Worm (Caenorhabditis elegans) whole organism, L1 larva: Measurements from ENCODE around the gene B0507.2.

Source experiments
- C16A3.4 ChIP-seq: fragments of 150-350 bp; optimal IDR thresholded peaks from 2 replicates; lab custom pipeline; 2014; ENCODE audit warnings: missing biosample characterization, missing genetic modification characterization
- F16B12.6 ChIP-seq: fragments of 150-350 bp; optimal IDR thresholded peaks from 2 replicates; lab custom pipeline; 2014; ENCODE audit warnings: missing biosample characterization, missing genetic modification characterization
- Y116A8C.19 ChIP-seq: sonication (generic microtip); optimal IDR thresholded peaks from 2 replicates; lab custom pipeline; 2016; ENCODE audit warnings: missing compliant biosample characterization, missing genetic modification characterization, borderline replicate concordance
- ama-1 ChIP-seq: fragments of 150-350 bp; optimal IDR thresholded peaks from 2 replicates; lab custom pipeline; 2014
- blmp-1 ChIP-seq: fragments of 150-350 bp; optimal IDR thresholded peaks from 2 replicates; lab custom pipeline; 2014; ENCODE audit warnings: missing biosample characterization, missing genetic modification characterization
- ceh-63 ChIP-seq: fragments of 200-800 bp; sonication (Bioruptor generic); optimal IDR thresholded peaks from 2 replicates; lab custom pipeline; 2018; ENCODE audit warnings: mild to moderate bottlenecking, missing genetic modification characterization, missing compliant biosample characterization
- ceh-82 ChIP-seq, 3 experiments: fragments of 150-350 bp in 1 of 3; sonication (generic microtip) in 2 of 3; optimal IDR thresholded peaks; 2 replicates each; lab custom pipeline; 2014 to 2017; ENCODE audit warnings: missing biosample characterization in 3 of 3, missing genetic modification characterization in 3 of 3
- ceh-90 ChIP-seq: sonication (generic microtip); optimal IDR thresholded peaks from 2 replicates; lab custom pipeline; 2016; ENCODE audit warnings: missing genetic modification characterization, missing compliant biosample characterization
- ces-1 ChIP-seq: fragments of 150-350 bp; optimal IDR thresholded peaks from 2 replicates; lab custom pipeline; 2014; ENCODE audit warnings: missing biosample characterization, missing genetic modification reagents, missing genetic modification characterization
- dpl-1 ChIP-seq, 3 experiments: fragments of 150-350 bp in 2 of 3; sonication (generic microtip) in 1 of 3; optimal IDR thresholded peaks; 2 replicates each; lab custom pipeline; 2014 to 2017; ENCODE audit warnings: missing biosample characterization in 3 of 3, missing genetic modification characterization in 3 of 3, missing genetic modification reagents in 3 of 3
- efl-1 ChIP-seq, 4 experiments: fragments of 150-350 bp; optimal IDR thresholded peaks in 3 of 4; peaks in 1 of 4; 1 replicate in 1 of 4; 2 replicates in 3 of 4; lab custom pipeline; 2014; ENCODE audit warnings: missing biosample characterization in 2 of 4, missing genetic modification characterization in 2 of 4, missing genetic modification reagents in 2 of 4
- egl-27 ChIP-seq, 2 experiments: fragments of 150-350 bp in 1 of 2; sonication (generic microtip); optimal IDR thresholded peaks; 3 replicates each; lab custom pipeline; 2017 to 2018; ENCODE audit warnings: missing biosample characterization in 2 of 2, missing genetic modification characterization in 2 of 2, missing genetic modification reagents in 2 of 2
- elt-2 ChIP-seq: sonication (generic microtip); optimal IDR thresholded peaks from 2 replicates; lab custom pipeline; 2016; ENCODE audit warnings: missing genetic modification characterization, mild to moderate bottlenecking, inconsistent platforms, missing compliant biosample characterization, missing genetic modification reagents
- elt-3 ChIP-seq, 6 experiments: fragments of 150-350 bp in 1 of 6; sonication (generic microtip); optimal IDR thresholded peaks; 2 replicates each; lab custom pipeline; 2017 to 2018; ENCODE audit warnings: missing biosample characterization in 6 of 6, missing genetic modification characterization in 6 of 6, inconsistent platforms in 1 of 6
- ets-5 ChIP-seq: fragments of 200-800 bp; sonication (Bioruptor generic); IDR thresholded peaks from 2 replicates; pipeline ENCODE4 v1.3.6; 2022; ENCODE audit warnings: missing genetic modification characterization, missing compliant biosample characterization
- fkh-8 ChIP-seq: sonication (generic microtip); optimal IDR thresholded peaks from 2 replicates; lab custom pipeline; 2016; ENCODE audit warnings: mild to moderate bottlenecking, missing genetic modification characterization, missing compliant biosample characterization
- hpl-2 ChIP-seq: fragments of 150-350 bp; optimal IDR thresholded peaks from 2 replicates; lab custom pipeline; 2014; ENCODE audit warnings: missing biosample characterization, missing genetic modification reagents, missing genetic modification characterization
- irx-1 ChIP-seq: sonication (generic microtip); optimal IDR thresholded peaks from 2 replicates; lab custom pipeline; 2016; ENCODE audit warnings: missing genetic modification characterization, missing compliant biosample characterization
- jun-1 ChIP-seq: fragments of 150-350 bp; optimal IDR thresholded peaks from 2 replicates; lab custom pipeline; 2014; ENCODE audit warnings: missing biosample characterization, missing genetic modification reagents, missing genetic modification characterization
- lin-13 ChIP-seq: fragments of 150-350 bp; optimal IDR thresholded peaks from 2 replicates; lab custom pipeline; 2014; ENCODE audit warnings: missing biosample characterization, missing genetic modification reagents, missing genetic modification characterization
- lin-14 ChIP-seq: fragments of 200-800 bp; sonication (Bioruptor generic); optimal IDR thresholded peaks from 2 replicates; lab custom pipeline; 2018; ENCODE audit warnings: mild to moderate bottlenecking, missing genetic modification characterization, moderate library complexity, missing compliant biosample characterization
- lin-15B ChIP-seq: fragments of 150-350 bp; sonication (generic microtip); optimal IDR thresholded peaks from 3 replicates; lab custom pipeline; 2014; ENCODE audit warnings: missing biosample characterization, missing genetic modification characterization
- lin-35 ChIP-seq, 2 experiments: fragments of 150-350 bp; optimal IDR thresholded peaks; 2 replicates each; lab custom pipeline; 2014; ENCODE audit warnings: missing biosample characterization in 2 of 2, missing genetic modification characterization in 2 of 2, missing genetic modification reagents in 2 of 2
- lin-39 ChIP-seq: fragments of 150-350 bp; optimal IDR thresholded peaks from 2 replicates; lab custom pipeline; 2014; ENCODE audit warnings: missing biosample characterization, missing genetic modification reagents, missing genetic modification characterization
- mdl-1 ChIP-seq, 2 experiments: fragments of 150-350 bp; optimal IDR thresholded peaks; 2 replicates each; lab custom pipeline; 2014 to 2017; ENCODE audit warnings: missing biosample characterization in 2 of 2, missing genetic modification characterization in 2 of 2, inconsistent platforms in 1 of 2
- mef-2 ChIP-seq: fragments of 150-350 bp; optimal IDR thresholded peaks from 2 replicates; lab custom pipeline; 2014; ENCODE audit warnings: missing biosample characterization, missing genetic modification characterization
- mep-1 ChIP-seq: fragments of 150-350 bp; optimal IDR thresholded peaks from 2 replicates; lab custom pipeline; 2014; ENCODE audit warnings: missing biosample characterization, missing genetic modification characterization
- nhr-12 ChIP-seq: sonication (generic microtip); optimal IDR thresholded peaks from 2 replicates; lab custom pipeline; 2017; ENCODE audit warnings: missing biosample characterization, missing genetic modification characterization
- nhr-20 ChIP-seq: sonication (generic microtip); optimal IDR thresholded peaks from 2 replicates; lab custom pipeline; 2016; ENCODE audit warnings: mild to moderate bottlenecking, missing genetic modification characterization, missing compliant biosample characterization
- nhr-237 ChIP-seq: fragments of 150-350 bp; optimal IDR thresholded peaks from 2 replicates; lab custom pipeline; 2014; ENCODE audit warnings: missing biosample characterization, missing genetic modification characterization
- nhr-71 ChIP-seq: sonication (generic microtip); optimal IDR thresholded peaks from 2 replicates; lab custom pipeline; 2016; ENCODE audit warnings: mild to moderate bottlenecking, missing genetic modification characterization, moderate library complexity, missing compliant biosample characterization
- nhr-85 ChIP-seq: sonication (generic microtip); peaks from one replicate; lab custom pipeline; 2016; ENCODE audit warnings: missing genetic modification characterization, inconsistent platforms, missing compliant biosample characterization
- nhr-90 ChIP-seq: sonication (generic microtip); optimal IDR thresholded peaks from 2 replicates; lab custom pipeline; 2016; ENCODE audit warnings: mild to moderate bottlenecking, missing genetic modification characterization, missing compliant biosample characterization; ENCODE audit not compliant: poor library complexity
- pax-3 ChIP-seq: fragments of 200-800 bp; sonication (Bioruptor generic); optimal IDR thresholded peaks from 2 replicates; lab custom pipeline; 2018; ENCODE audit warnings: mild to moderate bottlenecking, missing genetic modification characterization, moderate library complexity, missing compliant biosample characterization
- pqm-1 ChIP-seq: sonication (generic microtip); optimal IDR thresholded peaks from 3 replicates; lab custom pipeline; 2017; ENCODE audit warnings: missing biosample characterization, missing genetic modification characterization
- rnt-1 ChIP-seq: sonication (generic microtip); optimal IDR thresholded peaks from 2 replicates; lab custom pipeline; 2016; ENCODE audit warnings: mild to moderate bottlenecking, missing genetic modification characterization, moderate library complexity, missing compliant biosample characterization
- snpc-4 ChIP-seq: fragments of 150-350 bp; optimal IDR thresholded peaks from 2 replicates; lab custom pipeline; 2014; ENCODE audit warnings: missing biosample characterization, missing genetic modification characterization
- snu-23 ChIP-seq: sonication (generic microtip); optimal IDR thresholded peaks from 2 replicates; lab custom pipeline; 2016; ENCODE audit warnings: missing genetic modification characterization, missing compliant biosample characterization
- sox-4 ChIP-seq: sonication (generic microtip); optimal IDR thresholded peaks from 2 replicates; lab custom pipeline; 2016; ENCODE audit warnings: missing genetic modification characterization, missing compliant biosample characterization
- sptf-1 ChIP-seq: fragments of 150-350 bp; optimal IDR thresholded peaks from 2 replicates; lab custom pipeline; 2014; ENCODE audit warnings: missing biosample characterization, missing genetic modification characterization
- sup-37 ChIP-seq: fragments of 200-800 bp; sonication (Bioruptor generic); optimal IDR thresholded peaks from 2 replicates; lab custom pipeline; 2018; ENCODE audit warnings: mild to moderate bottlenecking, missing genetic modification characterization, missing compliant biosample characterization
- swsn-7 ChIP-seq: sonication (generic microtip); optimal IDR thresholded peaks from 2 replicates; lab custom pipeline; 2016; ENCODE audit warnings: missing genetic modification characterization, missing compliant biosample characterization
- tlp-1 ChIP-seq: fragments of 150-350 bp; optimal IDR thresholded peaks from 2 replicates; lab custom pipeline; 2014; ENCODE audit warnings: missing biosample characterization, missing genetic modification characterization
- unc-130 ChIP-seq: fragments of 150-350 bp; optimal IDR thresholded peaks from 2 replicates; lab custom pipeline; 2017; ENCODE audit warnings: missing biosample characterization, missing genetic modification characterization, inconsistent platforms
- zip-4 ChIP-seq: fragments of 200-800 bp; sonication (Bioruptor generic); optimal IDR thresholded peaks from 2 replicates; lab custom pipeline; 2018; ENCODE audit warnings: mild to moderate bottlenecking, missing genetic modification characterization, moderate library complexity, missing compliant biosample characterization
- ztf-11 ChIP-seq, 2 experiments: sonication (generic microtip); optimal IDR thresholded peaks; 2 replicates each; lab custom pipeline; 2016 to 2017; ENCODE audit warnings: missing genetic modification characterization in 2 of 2, missing biosample characterization in 1 of 2, missing compliant biosample characterization in 1 of 2
- ztf-4 ChIP-seq: fragments of 150-350 bp; optimal IDR thresholded peaks from 2 replicates; lab custom pipeline; 2014; ENCODE audit warnings: missing biosample characterization, missing genetic modification characterization

B0507.2 gene

DNA sequence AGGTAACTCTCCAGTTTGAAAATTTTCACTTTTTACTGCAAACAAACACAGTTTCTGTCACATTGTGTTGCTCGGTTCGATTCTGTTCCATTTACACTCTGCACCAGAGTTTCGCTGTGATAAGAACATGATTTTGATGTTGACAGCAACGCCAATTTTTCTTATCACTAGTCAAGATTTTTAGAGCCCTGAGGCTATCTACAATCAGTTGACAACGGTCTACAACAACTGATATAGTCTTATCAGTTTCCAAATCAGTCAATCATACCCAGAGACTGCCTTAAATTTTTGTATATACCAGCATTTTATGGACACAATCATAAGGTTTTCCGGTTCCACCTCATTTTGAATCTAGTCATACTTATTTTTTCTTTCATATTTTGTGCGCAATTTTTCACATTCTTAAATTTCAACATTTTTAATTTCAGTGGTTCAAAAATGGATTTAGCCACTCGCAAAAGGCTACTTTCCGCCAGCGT is 5.6 kb upstream of the B0507.2 start, which contains the start of gene B0507.3 (continued):
- TF ChIP-seq lin-13 (GFP tag; lab: Kevin White, UChicago) (no peak), nhr-71 (peak; percentile 29), ceh-63 (GFP tag; lab: Kevin White, UChicago) (no peak), pax-3 (tag; lab: Kevin White, UChicago) (peak; percentile 13), efl-1 (optimal IDR thresholded peaks at IDR 0.05; lab: Kevin White, UChicago) (no peak), efl-1 (GFP tag; optimal IDR thresholded peaks at IDR 0.05 in 1 of 2; lab: Kevin White, UChicago) (no peak), elt-2 (tag; lab: Kevin White, UChicago) (peak; percentile 100), unc-130 (no peak)

DNA sequence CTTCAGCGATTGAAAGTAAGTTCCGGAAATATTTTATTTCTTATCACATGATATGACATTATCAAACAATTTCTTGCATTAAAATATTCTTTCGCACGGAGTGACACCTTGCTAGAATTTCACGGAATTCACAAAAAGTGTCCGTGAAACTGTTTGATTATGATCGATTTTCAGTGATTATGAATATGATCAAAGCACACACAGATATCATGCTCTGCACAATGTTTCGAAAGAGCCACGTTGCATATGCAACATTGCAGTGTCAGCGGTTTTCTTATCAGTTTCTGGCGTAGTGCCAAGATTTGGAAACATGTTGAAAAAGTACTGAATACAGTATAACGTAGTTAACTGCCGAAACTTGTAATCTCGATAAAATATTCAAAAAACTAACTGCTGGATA is 5.0 kb upstream of the B0507.2 start:
- TF ChIP-seq snpc-4 (no peak), swsn-7 (tag; lab: Kevin White, UChicago) (no peak), irx-1 (no peak), hpl-2 (no peak), pqm-1 (tag; lab: Kevin White, UChicago) (no peak), elt-2 (tag; lab: Kevin White, UChicago) (peak; percentile 99), sox-4 (no peak), rnt-1 (tag; lab: Kevin White, UChicago) (no peak), lin-39 (tag; lab: Kevin White, UChicago) (no peak), ces-1 (GFP tag; lab: Kevin White, UChicago) (no peak), nhr-71 (peak; percentile 39), ceh-90 (tag; lab: Kevin White, UChicago) (no peak), ztf-4 (tag; lab: Kevin White, UChicago) (no peak), F16B12.6 (tag; lab: Kevin White, UChicago) (no peak), lin-15B (tag; lab: Kevin White, UChicago) (no peak), mep-1 (tag; lab: Kevin White, UChicago) (no peak), lin-14 (GFP tag; lab: Kevin White, UChicago) (no peak), blmp-1 (tag; lab: Kevin White, UChicago) (no peak), nhr-20 (tag; lab: Kevin White, UChicago) (peak; percentile 44), zip-4 (GFP tag; lab: Kevin White, UChicago) (no peak), mdl-1 (tag; optimal IDR thresholded peaks at IDR 0.05; lab: Kevin White, UChicago) (peak in 1 of 2 experiments; percentile 4), Y116A8C.19 (tag; lab: Kevin White, UChicago) (no peak), sup-37 (GFP tag; lab: Kevin White, UChicago) (no peak), fkh-8 (no peak), elt-3 (tag; optimal IDR thresholded peaks at IDR 0.05; lab: Kevin White, UChicago) (no peak), nhr-90 (no peak), nhr-85 (no peak), nhr-12 (tag; lab: Kevin White, UChicago) (no peak), unc-130 (no peak), dpl-1 (GFP tag; optimal IDR thresholded peaks at IDR 0.05; lab: Kevin White, UChicago) (no peak), snu-23 (GFP tag; lab: Kevin White, UChicago) (no peak), nhr-237 (no peak), jun-1 (peak; percentile 32), C16A3.4 (tag; lab: Kevin White, UChicago) (no peak), pax-3 (tag; lab: Kevin White, UChicago) (no peak), sptf-1 (tag; lab: Kevin White, UChicago) (no peak), ceh-82 (tag; optimal IDR thresholded peaks at IDR 0.05; lab: Kevin White, UChicago) (no peak), ztf-11 (tag; optimal IDR thresholded peaks at IDR 0.05; lab: Kevin White, UChicago) (no peak), egl-27 (tag; optimal IDR thresholded peaks at IDR 0.05; lab: Kevin White, UChicago) (no peak), ama-1 (lab: Kevin White, UChicago) (no peak), lin-35 (GFP tag; optimal IDR thresholded peaks at IDR 0.05; lab: Kevin White, UChicago) (peak in 1 of 2 experiments; percentile 42), mef-2 (no peak), ets-5 (GFP tag; lab: Robert Waterston, UW) (no peak), tlp-1 (tag; lab: Kevin White, UChicago) (peak; percentile 15)
